Worm (Caenorhabditis elegans) whole organism, midembryonic: Measurements from ENCODE around the gene alh-5.

ENCODE experiments used
- flt-1 ChIP-seq: fragments of 200-800 bp; sonication (Bioruptor generic); IDR thresholded peaks from 2 replicates; pipeline ENCODE4 v1.3.6; 2022; ENCODE audit warnings: missing genetic modification characterization, missing compliant biosample characterization
- ztf-29 ChIP-seq: fragments of 200-800 bp; sonication (Bioruptor generic); IDR thresholded peaks from 2 replicates; pipeline ENCODE4 v1.3.6; 2022; ENCODE audit warnings: missing genetic modification reagents, missing genetic modification characterization, missing compliant biosample characterization

DNA sequence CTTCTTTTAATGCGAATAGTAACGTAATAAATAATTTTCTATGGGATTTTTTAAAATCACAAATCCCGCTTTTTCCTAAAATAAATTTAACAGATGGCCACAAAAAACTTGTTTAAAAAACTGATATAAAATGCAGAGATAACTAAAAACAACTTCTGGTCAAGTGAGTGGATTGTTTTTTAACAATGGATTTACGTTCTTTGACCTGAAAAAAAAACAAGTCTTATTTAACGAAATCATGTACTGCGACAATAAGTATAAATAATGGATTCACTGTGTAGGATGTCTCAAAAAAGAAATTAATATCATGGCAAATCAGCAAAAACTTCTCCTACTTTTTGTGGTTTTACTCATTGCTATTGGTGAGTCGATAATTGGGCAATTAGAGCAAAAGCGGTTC, 42.3 kb downstream of the alh-5 start, which contains the start of gene fipr-25:
- TF ChIP-seq ztf-29 (GFP tag; lab: Robert Waterston, UW) (no peak), flt-1 (GFP tag; lab: Robert Waterston, UW) (no peak)
